Fruit fly (Drosophila melanogaster) whole organism, pupa: ENCODE results near the gene CG31638.

Experiments used
- CG10348 ChIP-seq: fragments of 200-800 bp; sonication (Bioruptor generic); IDR thresholded peaks from 2 replicates; pipeline ENCODE4 v1.3.6; 2022; ENCODE audit warnings: missing biosample characterization, missing genetic modification characterization
- CG12605 ChIP-seq: fragments of 200-800 bp; sonication (Bioruptor generic); IDR thresholded peaks from 2 replicates; pipeline ENCODE4 v1.3.6; 2022; ENCODE audit warnings: missing biosample characterization, missing genetic modification characterization
- CG13204 ChIP-seq: fragments of 200-800 bp; sonication (Bioruptor generic); optimal IDR thresholded peaks from 2 replicates; lab custom pipeline; 2018; ENCODE audit warnings: missing biosample characterization, mild to moderate bottlenecking, missing genetic modification characterization, moderate library complexity
- CG14655 ChIP-seq: fragments of 200-800 bp; sonication (Bioruptor generic); optimal IDR thresholded peaks from 3 replicates; lab custom pipeline; 2017; ENCODE audit warnings: mild to moderate bottlenecking, missing biosample characterization, missing genetic modification reagents, missing genetic modification characterization
- CG15710 ChIP-seq: fragments of 200-800 bp; sonication (Bioruptor generic); optimal IDR thresholded peaks from 2 replicates; lab custom pipeline; 2018; ENCODE audit warnings: missing biosample characterization, mild to moderate bottlenecking, missing genetic modification characterization, moderate library complexity
- CG17806 ChIP-seq: fragments of 200-800 bp; sonication (Bioruptor generic); optimal IDR thresholded peaks from 2 replicates; lab custom pipeline; 2018; ENCODE audit warnings: missing biosample characterization, mild to moderate bottlenecking, missing genetic modification characterization, moderate library complexity
- CG32121 ChIP-seq: fragments of 200-800 bp; sonication (Bioruptor generic); IDR thresholded peaks from 2 replicates; pipeline ENCODE4 v1.3.6; 2022; ENCODE audit warnings: missing biosample characterization, missing genetic modification characterization
- CG34367 ChIP-seq: fragments of 200-800 bp; sonication (Bioruptor generic); optimal IDR thresholded peaks from 2 replicates; lab custom pipeline; 2018; ENCODE audit warnings: missing biosample characterization, mild to moderate bottlenecking, missing genetic modification characterization
- CG4496 ChIP-seq: fragments of 200-800 bp; sonication (Bioruptor generic); IDR thresholded peaks from 3 replicates; pipeline ENCODE4 v1.3.6; 2022; ENCODE audit warnings: missing biosample characterization, missing genetic modification characterization
- CG8159 ChIP-seq: fragments of 200-800 bp; sonication (Bioruptor generic); optimal IDR thresholded peaks from 3 replicates; lab custom pipeline; 2018; ENCODE audit warnings: missing biosample characterization, mild to moderate bottlenecking, missing genetic modification characterization, moderate library complexity
- CG8301 ChIP-seq: fragments of 200-800 bp; sonication (Bioruptor generic); optimal IDR thresholded peaks from 2 replicates; lab custom pipeline; 2018; ENCODE audit warnings: missing biosample characterization, mild to moderate bottlenecking, missing genetic modification characterization
- CG9948 ChIP-seq: fragments of 200-800 bp; sonication (Bioruptor generic); optimal IDR thresholded peaks from 2 replicates; lab custom pipeline; 2018; ENCODE audit warnings: missing biosample characterization, mild to moderate bottlenecking, missing genetic modification characterization, moderate library complexity
- D1 ChIP-seq: fragments of 200-800 bp; sonication (Bioruptor generic); optimal IDR thresholded peaks from 2 replicates; lab custom pipeline; 2018; ENCODE audit warnings: missing biosample characterization, mild to moderate bottlenecking, missing genetic modification characterization, moderate library complexity
- EcR ChIP-seq: fragments of 200-800 bp; sonication (Bioruptor generic); optimal IDR thresholded peaks from 3 replicates; lab custom pipeline; 2019; ENCODE audit warnings: missing biosample characterization, missing genetic modification characterization, mild to moderate bottlenecking, moderate library complexity, missing genetic modification reagents
- Ets98B ChIP-seq: fragments of 200-800 bp; sonication (Bioruptor generic); IDR thresholded peaks from 2 replicates; pipeline ENCODE4 v1.3.6; 2022; ENCODE audit warnings: missing biosample characterization, missing genetic modification characterization
- Pif1A ChIP-seq: fragments of 200-800 bp; sonication (Bioruptor generic); optimal IDR thresholded peaks from 3 replicates; lab custom pipeline; 2016; ENCODE audit warnings: missing biosample characterization, missing genetic modification characterization
- Pif1B ChIP-seq: fragments of 200-800 bp; sonication (Bioruptor generic); optimal IDR thresholded peaks from 3 replicates; lab custom pipeline; 2016; ENCODE audit warnings: missing biosample characterization, missing genetic modification characterization
- Snoo ChIP-seq: fragments of 200-800 bp; sonication (Bioruptor generic); optimal IDR thresholded peaks from 3 replicates; lab custom pipeline; 2017; ENCODE audit warnings: missing biosample characterization, mild to moderate bottlenecking, missing genetic modification characterization, inconsistent platforms
- fd96Ca ChIP-seq: fragments of 200-800 bp; sonication (Bioruptor generic); IDR thresholded peaks from 3 replicates; pipeline ENCODE4 v1.3.6; 2022; ENCODE audit warnings: missing biosample characterization, missing genetic modification characterization
- gl ChIP-seq: fragments of 200-800 bp; sonication (Bioruptor generic); optimal IDR thresholded peaks from 2 replicates; lab custom pipeline; 2018; ENCODE audit warnings: missing biosample characterization, mild to moderate bottlenecking, missing genetic modification characterization
- rn ChIP-seq: fragments of 200-800 bp; sonication (Bioruptor generic); IDR thresholded peaks from 2 replicates; pipeline ENCODE4 v1.3.6; 2022; ENCODE audit warnings: missing biosample characterization, missing genetic modification characterization

CG31638 gene

dm6 chr2L:6513948-6514347 is 23.1 kb downstream of the CG31638 start:
- peak; percentile 58 for TF ChIP-seq Ets98B (GFP tag; lab: Robert Waterston, UW)
- TF ChIP-seq CG4496 = 0 out of 3 replicates have a peak, but pooled peaks have one; percentile 45
- TF ChIP-seq fd96Ca (GFP tag; lab: Robert Waterston, UW) = peak; percentile 68; the same call in 2 of the 3 replicates
- TF ChIP-seq gl (tag; lab: Kevin White, UChicago) = no peak
- TF ChIP-seq Snoo (tag; lab: Kevin White, UChicago) = no peak
- no peak for TF ChIP-seq CG10348 (GFP tag; lab: Robert Waterston, UW)
- TF ChIP-seq CG8159 = no peak
- no peak for TF ChIP-seq rn (GFP tag; lab: Robert Waterston, UW)
- TF ChIP-seq Pif1B (GFP tag; lab: Kevin White, UChicago) = no peak
- TF ChIP-seq CG14655 (GFP tag; lab: Kevin White, UChicago) = no peak
- TF ChIP-seq CG12605 (GFP tag; lab: Robert Waterston, UW) = no peak
- no peak for TF ChIP-seq CG17806 (tag; lab: Kevin White, UChicago)
- TF ChIP-seq CG15710 (tag; lab: Kevin White, UChicago) = no peak
- peak; percentile 75 for TF ChIP-seq CG32121
- TF ChIP-seq CG9948 (tag; lab: Kevin White, UChicago) = no peak
- no peak for TF ChIP-seq EcR (GFP tag; lab: Kevin White, UChicago)
- no peak for TF ChIP-seq Pif1A (GFP tag; lab: Kevin White, UChicago)
- no peak for TF ChIP-seq CG34367 (tag; lab: Kevin White, UChicago)
- TF ChIP-seq D1 = no peak
- TF ChIP-seq CG13204 (GFP tag; lab: Kevin White, UChicago) = no peak
- TF ChIP-seq CG8301 = no peak

- TF ChIP-seq D1 (peak; percentile 29), Pif1B (GFP tag; lab: Kevin White, UChicago) (no peak), CG17806 (tag; lab: Kevin White, UChicago) (no peak), CG12605 (GFP tag; lab: Robert Waterston, UW) (no peak)
Measured at dm6 chr2L:6526996-6527395, 36.1 kb downstream of the CG31638 start.

dm6 chr2L:6530952-6531512 is 40.2 kb downstream of the CG31638 start:
- no peak for TF ChIP-seq CG10348 (GFP tag; lab: Robert Waterston, UW)
- TF ChIP-seq Snoo (tag; lab: Kevin White, UChicago) = no peak
- no peak for TF ChIP-seq CG32121
- no peak for TF ChIP-seq Pif1B (GFP tag; lab: Kevin White, UChicago)
- no peak for TF ChIP-seq D1
- no peak for TF ChIP-seq CG12605 (GFP tag; lab: Robert Waterston, UW)

dm6 chr2L:6531985-6532699 is 41.3 kb downstream of the CG31638 start:
- TF ChIP-seq CG4496 (no peak), CG17806 (tag; lab: Kevin White, UChicago) (no peak), CG32121 (no peak), fd96Ca (GFP tag; lab: Robert Waterston, UW) (no peak)

dm6 chr2L:6532977-6533376 is 42.1 kb downstream of the CG31638 start:
- no peak for TF ChIP-seq CG9948 (tag; lab: Kevin White, UChicago)
- TF ChIP-seq CG13204 (GFP tag; lab: Kevin White, UChicago) = no peak
- no peak for TF ChIP-seq EcR (GFP tag; lab: Kevin White, UChicago)
- no peak for TF ChIP-seq CG10348 (GFP tag; lab: Robert Waterston, UW)
- no peak for TF ChIP-seq Pif1A (GFP tag; lab: Kevin White, UChicago)
- no peak for TF ChIP-seq CG8301
- no peak for TF ChIP-seq CG32121
- TF ChIP-seq CG12605 (GFP tag; lab: Robert Waterston, UW) = no peak
- TF ChIP-seq gl (tag; lab: Kevin White, UChicago) = no peak
- no peak for TF ChIP-seq rn (GFP tag; lab: Robert Waterston, UW)
- TF ChIP-seq Ets98B (GFP tag; lab: Robert Waterston, UW) = no peak
- no peak for TF ChIP-seq CG8159
- no peak for TF ChIP-seq CG34367 (tag; lab: Kevin White, UChicago)
- TF ChIP-seq fd96Ca (GFP tag; lab: Robert Waterston, UW) = no peak
- TF ChIP-seq CG14655 (GFP tag; lab: Kevin White, UChicago) = no peak
- TF ChIP-seq, all 21 proteins: peak for 0

- TF ChIP-seq EcR (GFP tag; lab: Kevin White, UChicago) (no peak), CG13204 (GFP tag; lab: Kevin White, UChicago) (peak; percentile 0), CG4496 (no peak), CG32121 (no peak), CG8301 (no peak), CG14655 (GFP tag; lab: Kevin White, UChicago) (no peak), gl (tag; lab: Kevin White, UChicago) (no peak), Pif1B (GFP tag; lab: Kevin White, UChicago) (no peak), CG34367 (tag; lab: Kevin White, UChicago) (no peak)
Measured at dm6 chr2L:6533719-6534118, 42.9 kb downstream of the CG31638 start.
